Fruit fly (Drosophila melanogaster) whole organism, embryonic: ENCODE results near the gene mRpL17.

Source experiments
- Aef1 ChIP-seq: fragments of 200-800 bp; sonication (Bioruptor generic); IDR thresholded peaks from 3 replicates; pipeline ENCODE4 v1.3.6; 2022; ENCODE audit warnings: missing biosample characterization, missing genetic modification characterization
- C15 ChIP-seq: fragments of 200-800 bp; sonication (Bioruptor generic); IDR thresholded peaks from 3 replicates; pipeline ENCODE4 v1.3.6; 2022; ENCODE audit warnings: missing biosample characterization, missing genetic modification characterization
- CG10267 ChIP-seq: fragments of 200-800 bp; sonication (Bioruptor generic); optimal IDR thresholded peaks from 2 replicates; lab custom pipeline; 2018; ENCODE audit warnings: missing biosample characterization, mild to moderate bottlenecking, missing genetic modification characterization, moderate library complexity
- CG11085 ChIP-seq: fragments of 200-800 bp; sonication (Bioruptor generic); IDR thresholded peaks from 2 replicates; pipeline ENCODE4 v1.3.6; 2022; ENCODE audit warnings: missing biosample characterization, missing genetic modification characterization
- CG11247 ChIP-seq: fragments of 200-800 bp; sonication (Bioruptor generic); IDR thresholded peaks from 2 replicates; pipeline ENCODE4 v1.3.6; 2022; ENCODE audit warnings: missing biosample characterization, missing genetic modification characterization
- CG11398 ChIP-seq: fragments of 200-800 bp; sonication (Bioruptor generic); optimal IDR thresholded peaks from 2 replicates; lab custom pipeline; 2016; ENCODE audit warnings: missing biosample characterization, missing genetic modification characterization
- CG1233 ChIP-seq: fragments of 200-800 bp; sonication (Bioruptor generic); optimal IDR thresholded peaks from 4 replicates; lab custom pipeline; 2018; ENCODE audit warnings: missing biosample characterization, mild to moderate bottlenecking, missing genetic modification characterization
- CG12391 ChIP-seq: fragments of 200-800 bp; sonication (Bioruptor generic); optimal IDR thresholded peaks from 3 replicates; lab custom pipeline; 2018; ENCODE audit warnings: missing biosample characterization, mild to moderate bottlenecking, missing genetic modification characterization, moderate library complexity
- CG13624 ChIP-seq: fragments of 200-800 bp; sonication (Bioruptor generic); optimal IDR thresholded peaks from 2 replicates; lab custom pipeline; 2016; ENCODE audit warnings: missing biosample characterization, missing genetic modification characterization
- CG14050 ChIP-seq: fragments of 200-800 bp; sonication (Bioruptor generic); IDR thresholded peaks from 3 replicates; pipeline ENCODE4 v1.3.6; 2022; ENCODE audit warnings: missing biosample characterization, missing genetic modification characterization
- CG1602 ChIP-seq: fragments of 200-800 bp; sonication (Bioruptor generic); optimal IDR thresholded peaks from 3 replicates; lab custom pipeline; 2016; ENCODE audit warnings: missing biosample characterization, missing genetic modification characterization
- CG16813 ChIP-seq: fragments of 200-800 bp; sonication (Bioruptor generic); IDR thresholded peaks from 3 replicates; pipeline ENCODE4 v1.3.6; 2022; ENCODE audit warnings: missing biosample characterization, missing genetic modification characterization; ENCODE audit not compliant: partially characterized antibody
- CG17361 ChIP-seq: fragments of 200-800 bp; sonication (Bioruptor generic); IDR thresholded peaks from 3 replicates; pipeline ENCODE4 v1.3.6; 2022; ENCODE audit warnings: missing biosample characterization, missing genetic modification characterization
- CG17802 ChIP-seq: fragments of 200-800 bp; sonication (Bioruptor generic); optimal IDR thresholded peaks from 2 replicates; lab custom pipeline; 2018; ENCODE audit warnings: missing biosample characterization, mild to moderate bottlenecking, missing genetic modification characterization, moderate library complexity
- CG17912 ChIP-seq: fragments of 200-800 bp; sonication (Bioruptor generic); optimal IDR thresholded peaks from 2 replicates; lab custom pipeline; 2018; ENCODE audit warnings: missing biosample characterization, mild to moderate bottlenecking, missing genetic modification characterization
- CG33213 ChIP-seq: fragments of 200-800 bp; sonication (Bioruptor generic); optimal IDR thresholded peaks from 3 replicates; lab custom pipeline; 2016; ENCODE audit warnings: missing biosample characterization, missing genetic modification characterization
- CG4617 ChIP-seq: fragments of 200-800 bp; sonication (Bioruptor generic); optimal IDR thresholded peaks from 3 replicates; lab custom pipeline; 2016; ENCODE audit warnings: missing biosample characterization, missing genetic modification characterization, borderline replicate concordance
- CG4854 ChIP-seq: fragments of 200-800 bp; sonication (Bioruptor generic); optimal IDR thresholded peaks from 2 replicates; lab custom pipeline; 2016; ENCODE audit warnings: missing biosample characterization, missing genetic modification characterization, inconsistent platforms
- CG6254 ChIP-seq: fragments of 200-800 bp; sonication (Bioruptor generic); optimal IDR thresholded peaks from 3 replicates; lab custom pipeline; 2017; ENCODE audit warnings: mild to moderate bottlenecking, missing biosample characterization, missing genetic modification reagents, missing genetic modification characterization
- CG6813 ChIP-seq: fragments of 200-800 bp; sonication (Bioruptor generic); optimal IDR thresholded peaks from 2 replicates; lab custom pipeline; 2017; ENCODE audit warnings: missing biosample characterization, missing genetic modification characterization, mild to moderate bottlenecking, moderate library complexity, missing genetic modification reagents
- CG7556 ChIP-seq: fragments of 200-800 bp; sonication (Bioruptor generic); optimal IDR thresholded peaks from 2 replicates; lab custom pipeline; 2017; ENCODE audit warnings: missing biosample characterization, mild to moderate bottlenecking, missing genetic modification characterization
- CG7786 ChIP-seq: fragments of 200-800 bp; sonication (Bioruptor generic); optimal IDR thresholded peaks from 2 replicates; lab custom pipeline; 2016; ENCODE audit warnings: missing biosample characterization, missing genetic modification characterization
- CG8281 ChIP-seq: fragments of 200-800 bp; sonication (Bioruptor generic); optimal IDR thresholded peaks from 2 replicates; lab custom pipeline; 2018; ENCODE audit warnings: missing biosample characterization, mild to moderate bottlenecking, missing genetic modification characterization, moderate library complexity
- Dip3 ChIP-seq: fragments of 200-800 bp; sonication (Bioruptor generic); optimal IDR thresholded peaks from 3 replicates; lab custom pipeline; 2016; ENCODE audit warnings: missing biosample characterization, missing genetic modification characterization
- Doc3 ChIP-seq: fragments of 200-800 bp; sonication (Bioruptor generic); IDR thresholded peaks from 3 replicates; pipeline ENCODE4 v1.3.6; 2022; ENCODE audit warnings: missing biosample characterization, missing genetic modification characterization; ENCODE audit not compliant: partially characterized antibody
- Eip74EF ChIP-seq, 2 experiments: fragments of 200-800 bp in 1 of 2; fragments of >200 bp in 1 of 2; sonication (Bioruptor generic) in 1 of 2; optimal IDR thresholded peaks; 2 replicates each; lab custom pipeline; 2017 to 2019; ENCODE audit warnings: missing biosample characterization in 2 of 2, missing genetic modification characterization in 2 of 2, mild to moderate bottlenecking in 1 of 2, moderate library complexity in 1 of 2
- HmgD ChIP-seq: fragments of 200-800 bp; sonication (Bioruptor generic); optimal IDR thresholded peaks from 3 replicates; lab custom pipeline; 2016; ENCODE audit warnings: missing biosample characterization, missing genetic modification characterization
- HmgZ ChIP-seq: fragments of 200-800 bp; sonication (Bioruptor generic); optimal IDR thresholded peaks from 2 replicates; lab custom pipeline; 2018; ENCODE audit warnings: missing biosample characterization, mild to moderate bottlenecking, missing genetic modification characterization
- Hmr ChIP-seq: fragments of 200-800 bp; sonication (Bioruptor generic); optimal IDR thresholded peaks from 3 replicates; lab custom pipeline; 2017; ENCODE audit warnings: mild to moderate bottlenecking, missing biosample characterization, missing genetic modification reagents, missing genetic modification characterization
- Lhr ChIP-seq: fragments of 200-800 bp; sonication (Bioruptor generic); optimal IDR thresholded peaks from 3 replicates; lab custom pipeline; 2017; ENCODE audit warnings: mild to moderate bottlenecking, missing biosample characterization, missing genetic modification reagents, missing genetic modification characterization
- Mad ChIP-seq: fragments of 200-800 bp; sonication (Bioruptor generic); optimal IDR thresholded peaks from 2 replicates; lab custom pipeline; 2016; ENCODE audit warnings: missing biosample characterization, missing genetic modification characterization
- Med ChIP-seq: fragments of 200-800 bp; sonication (Bioruptor generic); peaks from one replicate; lab custom pipeline; 2016; ENCODE audit warnings: missing biosample characterization, missing genetic modification characterization, mild to moderate bottlenecking, inconsistent platforms, moderate library complexity
- Nf-YC ChIP-seq: fragments of 200-800 bp; optimal IDR thresholded peaks from 3 replicates; lab custom pipeline; 2019; ENCODE audit warnings: missing biosample characterization, mild to moderate bottlenecking, missing genetic modification characterization, moderate library complexity
- Oaz ChIP-seq: fragments of 200-800 bp; sonication (Bioruptor generic); IDR thresholded peaks from 2 replicates; pipeline ENCODE4 v1.3.6; 2022; ENCODE audit warnings: missing biosample characterization, missing genetic modification characterization
- PHDP ChIP-seq: fragments of 200-800 bp; sonication (Bioruptor generic); optimal IDR thresholded peaks from 3 replicates; lab custom pipeline; 2018; ENCODE audit warnings: missing biosample characterization, mild to moderate bottlenecking, missing genetic modification characterization, moderate library complexity
- Tbp ChIP-seq: fragments of >200 bp; optimal IDR thresholded peaks from 2 replicates; lab custom pipeline; 2018; ENCODE audit warnings: missing biosample characterization, missing genetic modification characterization
- Xbp1 ChIP-seq: fragments of 200-800 bp; sonication (Bioruptor generic); optimal IDR thresholded peaks from 3 replicates; lab custom pipeline; 2016; ENCODE audit warnings: missing biosample characterization, mild to moderate bottlenecking, missing genetic modification characterization
- cg ChIP-seq: fragments of 200-800 bp; sonication (Bioruptor generic); optimal IDR thresholded peaks from 3 replicates; lab custom pipeline; 2019; ENCODE audit warnings: missing biosample characterization, mild to moderate bottlenecking, missing genetic modification characterization, moderate library complexity
- chm ChIP-seq: fragments of 200-800 bp; sonication (Bioruptor generic); IDR thresholded peaks from 2 replicates; pipeline ENCODE4 v1.3.6; 2022; ENCODE audit warnings: missing biosample characterization, missing genetic modification characterization
- ci ChIP-seq: fragments of 200-800 bp; sonication (Bioruptor generic); IDR thresholded peaks from 3 replicates; pipeline ENCODE4 v1.3.6; 2022; ENCODE audit warnings: missing biosample characterization, missing genetic modification characterization
- emc ChIP-seq: fragments of 200-800 bp; sonication (Bioruptor generic); optimal IDR thresholded peaks from 2 replicates; lab custom pipeline; 2016; ENCODE audit warnings: missing biosample characterization, missing genetic modification characterization
- gfzf ChIP-seq: fragments of 200-800 bp; sonication (Bioruptor generic); optimal IDR thresholded peaks from 2 replicates; lab custom pipeline; 2016; ENCODE audit warnings: missing biosample characterization, mild to moderate bottlenecking, missing genetic modification characterization, moderate library complexity
- h ChIP-seq: fragments of >200 bp; optimal IDR thresholded peaks from 2 replicates; lab custom pipeline; 2017
- jumu ChIP-seq: fragments of 200-800 bp; sonication (Bioruptor generic); optimal IDR thresholded peaks from 3 replicates; lab custom pipeline; 2016; ENCODE audit warnings: missing biosample characterization, missing genetic modification characterization
- ken ChIP-seq: fragments of 200-800 bp; sonication (Bioruptor generic); IDR thresholded peaks from 3 replicates; pipeline ENCODE4 v1.3.6; 2022; ENCODE audit warnings: missing biosample characterization, missing genetic modification characterization
- kni ChIP-seq: fragments of 200-800 bp; sonication (Bioruptor generic); optimal IDR thresholded peaks from 3 replicates; lab custom pipeline; 2017; ENCODE audit warnings: mild to moderate bottlenecking, missing biosample characterization, missing genetic modification reagents, missing genetic modification characterization
- p53 ChIP-seq: fragments of 200-800 bp; sonication (Bioruptor generic); optimal IDR thresholded peaks from 2 replicates; lab custom pipeline; 2016; ENCODE audit warnings: missing biosample characterization, missing genetic modification characterization
- pzg ChIP-seq: fragments of 200-800 bp; sonication (Bioruptor generic); optimal IDR thresholded peaks from 3 replicates; lab custom pipeline; 2018; ENCODE audit warnings: missing biosample characterization, mild to moderate bottlenecking, missing genetic modification characterization, moderate library complexity
- ranshi ChIP-seq: fragments of 200-800 bp; sonication (Bioruptor generic); IDR thresholded peaks from 2 replicates; pipeline ENCODE4 v1.3.6; 2022; ENCODE audit warnings: missing biosample characterization, missing genetic modification characterization
- sim ChIP-seq: fragments of 200-800 bp; sonication (Bioruptor generic); IDR thresholded peaks from 2 replicates; pipeline ENCODE4 v1.3.6; 2022; ENCODE audit warnings: missing biosample characterization, missing genetic modification characterization

The mRpL17 gene

dm6 chr3L:292146-292776 is 27.7 kb downstream of the mRpL17 start (continued):
- TF ChIP-seq CG7556 (GFP tag; lab: Kevin White, UChicago) (peak; percentile 12), Med (GFP tag; lab: Kevin White, UChicago) (peak; percentile 79), PHDP (tag; lab: Kevin White, UChicago) (no peak), HmgD (GFP tag; lab: Kevin White, UChicago) (peak; percentile 16), CG16813 (GFP tag; lab: Robert Waterston, UW) (no peak), CG1602 (no peak), jumu (GFP tag; lab: Kevin White, UChicago) (peak; percentile 47), pzg (GFP tag; lab: Kevin White, UChicago) (peak; percentile 93), kni (GFP tag; lab: Kevin White, UChicago) (peak; percentile 56), Oaz (no peak), ci (peak; percentile 51; the same call in 1 of the 3 replicates), CG6813 (GFP tag; lab: Kevin White, UChicago) (peak; percentile 34), ken (peak; percentile 9; the same call in 1 of the 3 replicates), Doc3 (no peak), sim (GFP tag; lab: Robert Waterston, UW) (no peak), ranshi (GFP tag; lab: Robert Waterston, UW) (no peak), cg (GFP tag; lab: Kevin White, UChicago) (peak; percentile 49), Mad (no peak), h (lab: Kevin White, UChicago) (no peak), CG11398 (no peak), CG13624 (GFP tag; lab: Kevin White, UChicago) (peak; percentile 28), CG4617 (GFP tag; lab: Kevin White, UChicago) (peak; percentile 59), chm (GFP tag; lab: Robert Waterston, UW) (peak; percentile 64; the same call in 1 of the 2 replicates), Tbp (GFP tag; lab: Kevin White, UChicago) (no peak), CG33213 (GFP tag; lab: Kevin White, UChicago) (peak; percentile 51), Nf-YC (tag; lab: Kevin White, UChicago) (peak; percentile 11), gfzf (GFP tag; lab: Kevin White, UChicago) (peak; percentile 98), CG17912 (GFP tag; lab: Kevin White, UChicago) (no peak), Eip74EF (GFP tag; optimal IDR thresholded peaks at IDR 0.05; lab: Kevin White, UChicago) (no peak), Xbp1 (GFP tag; lab: Kevin White, UChicago) (no peak), CG12391 (tag; lab: Kevin White, UChicago) (peak; percentile 34), CG7786 (peak; percentile 18), CG1233 (GFP tag; lab: Kevin White, UChicago) (peak; percentile 25), Dip3 (GFP tag; lab: Kevin White, UChicago) (peak; percentile 28), CG6254 (GFP tag; lab: Kevin White, UChicago) (peak; percentile 28), Aef1 (GFP tag; lab: Robert Waterston, UW) (no peak), CG4854 (GFP tag; lab: Kevin White, UChicago) (peak; percentile 80), CG11247 (GFP tag; lab: Robert Waterston, UW) (no peak), CG10267 (peak; percentile 57), Hmr (peak; percentile 48), C15 (no peak), CG11085 (GFP tag; lab: Robert Waterston, UW) (no peak), CG17361 (GFP tag; lab: Robert Waterston, UW) (peak; percentile 40; the same call in 1 of the 3 replicates), p53 (GFP tag; lab: Kevin White, UChicago) (no peak), emc (GFP tag; lab: Kevin White, UChicago) (no peak), CG17802 (peak; percentile 2), Lhr (GFP tag; lab: Kevin White, UChicago) (peak; percentile 81), CG14050 (0 out of 3 replicates have a peak, but pooled peaks have one; percentile 12), CG8281 (tag; lab: Kevin White, UChicago) (peak; percentile 8), HmgZ (peak; percentile 68)
